Fruit fly (Drosophila melanogaster) Kc167 (cell line): Measurements from ENCODE around the gene CHKov2.

ENCODE experiments used
- Myc ChIP-seq: fragments of >200 bp; optimal IDR thresholded peaks from 2 replicates; lab custom pipeline; 2017; ENCODE audit warnings: missing external identifiers
- Sin3A ChIP-seq: fragments of >200 bp; optimal IDR thresholded peaks from 2 replicates; lab custom pipeline; 2018; ENCODE audit warnings: missing external identifiers
- h ChIP-seq: fragments of >200 bp; optimal IDR thresholded peaks from 3 replicates; lab custom pipeline; 2018; ENCODE audit warnings: missing external identifiers
- insv ChIP-seq: fragments of >200 bp; optimal IDR thresholded peaks from 3 replicates; lab custom pipeline; 2018; ENCODE audit warnings: missing external identifiers
- psq ChIP-seq: fragments of >200 bp; optimal IDR thresholded peaks from 2 replicates; lab custom pipeline; 2017; ENCODE audit warnings: missing external identifiers
- ttk ChIP-seq: sonication (Bioruptor generic); optimal IDR thresholded peaks from 2 replicates; lab custom pipeline; 2017; ENCODE audit warnings: missing external identifiers

CHKov2 gene

DNA sequence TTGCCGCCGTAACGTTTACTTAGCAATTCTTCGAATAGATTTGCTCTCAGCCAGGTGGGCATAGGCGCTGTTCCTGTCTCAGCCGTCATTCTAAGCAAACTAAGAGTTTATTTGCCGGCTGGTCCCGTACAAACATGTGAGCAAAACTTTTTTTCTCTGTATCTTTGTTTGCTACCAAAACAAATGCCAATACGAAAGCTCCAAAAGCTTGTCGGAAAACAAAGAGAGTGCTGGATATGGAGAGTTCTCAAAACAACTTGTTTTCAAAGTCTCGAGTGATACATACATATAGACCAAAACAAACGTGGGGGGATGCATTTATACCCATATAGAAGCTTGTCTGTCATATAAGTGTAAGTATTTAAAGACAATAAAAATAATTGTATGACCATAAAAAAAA lies 15.0 kb downstream of the CHKov2 start, which contains the start of gene CG10559:
Gene CG10559 (minus strand): TSS at position 101 of the 400 bp plus-strand sequence.
- TF ChIP-seq ttk (lab: Kevin White, UChicago): no peak
- TF ChIP-seq h (lab: Kevin White, UChicago): no peak
- TF ChIP-seq psq: no peak
- no peak for TF ChIP-seq Myc (lab: Kevin White, UChicago)
- TF ChIP-seq insv (lab: Kevin White, UChicago): no peak
- no peak for TF ChIP-seq Sin3A

DNA sequence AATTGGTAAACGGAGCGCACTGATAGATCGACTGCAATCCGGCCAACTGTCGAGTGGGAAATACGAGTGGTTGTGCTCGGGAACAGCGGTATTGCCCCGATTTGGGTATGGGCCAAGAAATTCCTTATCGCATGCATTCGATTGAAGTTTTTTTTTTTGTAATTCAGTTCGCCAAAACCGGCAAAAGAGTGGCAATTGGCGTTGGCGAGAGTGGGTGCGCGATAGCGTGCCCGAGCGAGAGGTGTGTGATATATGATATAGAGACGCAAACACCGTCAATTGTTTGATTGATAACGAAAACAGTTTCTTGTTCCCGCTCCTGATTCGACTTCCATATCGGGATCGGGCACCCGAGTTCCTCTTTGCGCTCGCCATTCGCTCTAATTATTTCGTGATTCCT lies 17.2 kb downstream of the CHKov2 start, which contains the start of gene CG31087:
Gene CG31087 (minus strand): TSS at position 63 of the 400 bp plus-strand sequence.
- TF ChIP-seq ttk (lab: Kevin White, UChicago): no peak
- TF ChIP-seq h (lab: Kevin White, UChicago): no peak
- no peak for TF ChIP-seq psq
- no peak for TF ChIP-seq Myc (lab: Kevin White, UChicago)
- no peak for TF ChIP-seq insv (lab: Kevin White, UChicago)
- TF ChIP-seq Sin3A: no peak

- no peak for TF ChIP-seq ttk (lab: Kevin White, UChicago)
- TF ChIP-seq h (lab: Kevin White, UChicago): no peak
- TF ChIP-seq insv (lab: Kevin White, UChicago): no peak
- no peak for TF ChIP-seq Sin3A
- no peak for TF ChIP-seq psq
- TF ChIP-seq Myc (lab: Kevin White, UChicago): no peak
Measured at dm6 chr3R:25312583-25312982, 18.4 kb downstream of the CHKov2 start.

- no peak for TF ChIP-seq psq
- no peak for TF ChIP-seq Myc (lab: Kevin White, UChicago)
- no peak for TF ChIP-seq Sin3A
- no peak for TF ChIP-seq h (lab: Kevin White, UChicago)
- TF ChIP-seq insv (lab: Kevin White, UChicago): no peak
- TF ChIP-seq ttk (lab: Kevin White, UChicago): no peak
Measured at dm6 chr3R:25310843-25311242, 20.2 kb downstream of the CHKov2 start, which contains the start of gene CG31099. Gene CG31099, minus strand, starts transcription at chr3R:25310943.

DNA sequence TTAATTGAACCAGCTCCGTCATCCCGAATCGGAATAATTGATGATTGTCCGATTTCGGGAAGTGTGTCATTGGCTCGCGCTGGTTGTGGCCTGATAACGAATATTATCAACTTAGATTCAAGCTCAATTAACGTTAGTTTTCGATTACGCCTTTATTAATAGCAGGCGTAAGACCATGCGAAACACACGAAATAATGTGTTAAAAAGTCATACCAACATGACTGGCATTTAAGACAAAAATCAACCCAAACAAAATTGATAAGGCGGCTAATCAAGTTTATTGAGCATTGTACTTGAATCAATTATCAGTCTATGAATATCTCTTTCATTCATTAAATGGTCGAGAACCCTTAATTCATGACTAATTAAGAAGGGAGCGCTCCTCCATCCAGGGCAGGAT lies 21.8 kb downstream of the CHKov2 start:
- no peak for TF ChIP-seq psq
- TF ChIP-seq Myc (lab: Kevin White, UChicago): no peak
- no peak for TF ChIP-seq insv (lab: Kevin White, UChicago)
- no peak for TF ChIP-seq h (lab: Kevin White, UChicago)
- TF ChIP-seq ttk (lab: Kevin White, UChicago): no peak
- no peak for TF ChIP-seq Sin3A

DNA sequence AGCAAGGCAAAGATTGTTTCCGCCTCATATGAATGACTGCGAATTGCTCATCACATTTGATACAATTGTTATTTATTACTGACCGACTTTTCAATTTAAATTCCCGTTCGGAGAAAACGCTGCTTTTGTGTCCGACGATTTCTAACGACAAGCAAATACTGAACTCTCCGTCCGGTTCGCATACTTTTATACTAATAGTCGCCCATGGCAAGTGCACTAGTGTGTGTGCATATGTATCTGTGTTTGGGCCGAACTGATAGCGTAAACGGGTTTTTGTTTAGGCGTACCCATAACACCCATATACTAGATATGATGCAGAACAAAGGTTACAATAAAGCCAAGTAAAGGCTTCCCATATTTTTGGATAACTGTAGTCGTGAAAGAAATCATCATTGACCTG lies 22.8 kb downstream of the CHKov2 start, which contains the start of gene CG10550:
Gene CG10550 (minus strand): TSS at position 164 of the 400 bp plus-strand sequence.
- no peak for TF ChIP-seq psq
- no peak for TF ChIP-seq insv (lab: Kevin White, UChicago)
- TF ChIP-seq ttk (lab: Kevin White, UChicago): no peak
- TF ChIP-seq Sin3A: no peak
- no peak for TF ChIP-seq h (lab: Kevin White, UChicago)
- TF ChIP-seq Myc (lab: Kevin White, UChicago): no peak

- TF ChIP-seq h (lab: Kevin White, UChicago) (no peak), Sin3A (no peak), Myc (lab: Kevin White, UChicago) (no peak), insv (lab: Kevin White, UChicago) (no peak), ttk (lab: Kevin White, UChicago) (no peak), psq (no peak)
Measured at dm6 chr3R:25305822-25306544, 25.0 kb downstream of the CHKov2 start.

- TF ChIP-seq h (lab: Kevin White, UChicago): no peak
- TF ChIP-seq psq: no peak
Measured at dm6 chr3R:25303857-25304440, 27.1 kb downstream of the CHKov2 start, which contains the start of gene CG31436. Gene CG31436, plus strand, starts transcription at chr3R:25304137.

dm6 chr3R:25302239-25302638 lies 28.8 kb downstream of the CHKov2 start, which contains the start of gene CG31370:
Gene CG31370, plus strand, starts transcription at chr3R:25302464.
- no peak for TF ChIP-seq Myc (lab: Kevin White, UChicago)
- no peak for TF ChIP-seq insv (lab: Kevin White, UChicago)
- no peak for TF ChIP-seq ttk (lab: Kevin White, UChicago)
- TF ChIP-seq Sin3A: no peak
- TF ChIP-seq h (lab: Kevin White, UChicago): no peak
- no peak for TF ChIP-seq psq

DNA sequence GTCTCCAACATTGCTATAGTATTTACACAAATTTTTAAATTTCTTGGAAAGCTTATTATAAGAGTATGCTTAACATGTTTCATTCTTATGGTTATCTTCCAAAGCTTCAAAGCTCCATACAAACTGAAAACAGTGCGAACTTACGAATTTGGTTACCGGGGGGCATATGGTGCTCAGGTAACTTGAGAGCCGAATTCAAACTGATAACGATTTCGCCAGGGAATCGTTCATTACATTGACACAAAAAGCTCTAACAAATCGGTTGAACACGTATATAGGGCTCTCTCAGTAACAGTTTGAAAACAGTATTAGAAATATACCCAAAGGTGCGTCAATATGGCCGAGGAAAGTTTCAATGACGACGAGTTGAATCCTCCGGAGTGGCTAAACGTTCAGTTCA lies 30.4 kb downstream of the CHKov2 start, which contains the start of gene CG13659:
Gene CG13659 (plus strand): TSS at position 317 of the 400 bp plus-strand sequence.
- TF ChIP-seq Myc (lab: Kevin White, UChicago) (no peak), psq (no peak), insv (lab: Kevin White, UChicago) (no peak), Sin3A (no peak)

DNA sequence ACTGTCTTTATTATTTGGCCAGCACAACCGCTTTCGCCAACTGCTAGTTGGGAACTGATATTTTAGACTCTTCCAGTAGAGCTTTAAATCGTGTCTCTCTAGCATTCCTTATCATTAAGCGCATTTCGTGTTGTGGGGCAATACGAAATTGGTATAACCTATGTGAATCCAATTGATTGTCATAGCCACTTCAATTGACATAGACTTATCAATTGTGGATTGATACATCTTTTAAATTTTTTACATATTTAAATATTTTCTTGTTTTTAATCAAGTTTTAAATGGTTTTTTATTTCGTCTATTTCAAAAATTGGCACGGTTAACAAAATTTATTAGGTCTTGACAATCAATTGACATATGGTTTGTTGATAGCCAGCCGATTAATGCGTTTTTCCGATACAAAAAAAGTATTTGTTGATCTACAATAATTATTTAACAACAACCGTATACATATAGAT lies 31.5 kb downstream of the CHKov2 start, which contains the start of gene CG31288:
Gene CG31288 (minus strand): TSS at position 51 of the 458 bp plus-strand sequence.
- TF ChIP-seq insv (lab: Kevin White, UChicago) (no peak), Sin3A (no peak), psq (no peak), Myc (lab: Kevin White, UChicago) (no peak), ttk (lab: Kevin White, UChicago) (no peak), h (lab: Kevin White, UChicago) (no peak)

DNA sequence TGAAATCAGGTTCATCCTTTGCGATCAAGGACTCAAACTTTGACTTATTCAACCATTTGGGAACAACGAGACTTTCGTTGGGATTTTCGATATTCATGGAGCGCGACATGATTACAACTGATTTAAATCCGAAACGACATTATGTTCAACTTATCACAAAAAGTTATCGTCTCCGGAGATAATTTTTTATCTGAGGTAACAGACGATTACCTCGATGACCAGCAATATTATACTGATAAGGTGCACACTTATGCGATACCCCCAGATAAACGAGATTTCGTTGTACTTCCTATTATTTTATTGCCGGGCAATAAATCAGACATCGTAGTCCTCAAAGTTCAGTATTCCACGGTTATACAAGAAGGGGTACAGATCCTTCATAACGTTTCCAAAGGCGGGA lies 33.3 kb downstream of the CHKov2 start, which contains the start of gene CG31097:
Gene CG31097 (minus strand): TSS at position 101 of the 400 bp plus-strand sequence.
- no peak for TF ChIP-seq Myc (lab: Kevin White, UChicago)
- no peak for TF ChIP-seq h (lab: Kevin White, UChicago)
- TF ChIP-seq Sin3A: no peak
- TF ChIP-seq psq: no peak
- TF ChIP-seq insv (lab: Kevin White, UChicago): no peak
- TF ChIP-seq ttk (lab: Kevin White, UChicago): no peak
